Worm (Caenorhabditis elegans): ENCODE data around the gene ubxn-3.
A peak's percentile ranks its signal among the peaks of the same experiment; 100 is the strongest.

The ubxn-3 gene

ce11 chrII:216598-216997, 3.9 kb downstream of the ubxn-3 start, which contains the start of gene F48A11.4 (continued):
- peak; percentile 84 for TF ChIP-seq ctbp-1 (GFP tag; IDR thresholded peaks at IDR 0.05)
- peak; percentile 72 for TF ChIP-seq tra-1 (GFP tag; IDR thresholded peaks at IDR 0.05)
- no peak for TF ChIP-seq attf-4 (tag; optimal IDR thresholded peaks at IDR 0.05)
- TF ChIP-seq zfp-2 (tag; optimal IDR thresholded peaks at IDR 0.05) = peak; percentile 79
- peak; percentile 78 for TF ChIP-seq snpc-1.2 (GFP tag; IDR thresholded peaks at IDR 0.05)
- TF ChIP-seq ceh-62 (tag; optimal IDR thresholded peaks at IDR 0.05) = no peak
- no peak for TF ChIP-seq nhr-237 (tag; optimal IDR thresholded peaks at IDR 0.05)
- TF ChIP-seq mep-1 (tag; optimal IDR thresholded peaks at IDR 0.05) = peak; percentile 93
- TF ChIP-seq lin-29 (GFP tag; IDR thresholded peaks at IDR 0.05) = peak; percentile 92
- no peak for TF ChIP-seq R02D3.7 (tag; optimal IDR thresholded peaks at IDR 0.05)
- peak; percentile 94 for TF ChIP-seq zfp-3 (GFP tag; conservative IDR thresholded peaks at IDR 0.05)
- peak; percentile 72 for TF ChIP-seq vab-7 (GFP tag; IDR thresholded peaks at IDR 0.05)
- TF ChIP-seq lin-1 (GFP tag; IDR thresholded peaks at IDR 0.05) = peak; percentile 70
- TF ChIP-seq mxl-2 (GFP tag; conservative IDR thresholded peaks at IDR 0.05) = peak; percentile 33; the same call in 1 of the 2 replicates
- no peak for TF ChIP-seq set-16 (GFP tag; IDR thresholded peaks at IDR 0.05)
- no peak for TF ChIP-seq cey-2 (tag; optimal IDR thresholded peaks at IDR 0.05; ENCODE audit: borderline replicate concordance, insufficient read depth)
- TF ChIP-seq zip-11 (GFP tag; IDR thresholded peaks at IDR 0.05) = 0 out of 2 replicates have a peak, but pooled peaks have one; percentile 40
- no peak for TF ChIP-seq lin-39 (tag; optimal IDR thresholded peaks at IDR 0.05)
- TF ChIP-seq lim-7 (GFP tag; IDR thresholded peaks at IDR 0.05) = no peak
- TF ChIP-seq snpc-4 (tag; optimal IDR thresholded peaks at IDR 0.05) = no peak
- peak; percentile 92 for TF ChIP-seq hlh-30 (tag; optimal IDR thresholded peaks at IDR 0.05; ENCODE audit: insufficient read depth)

ce11 chrII:208097-208496, 12.4 kb downstream of the ubxn-3 start:
- no peak for TF ChIP-seq unc-130 (GFP tag; optimal IDR thresholded peaks at IDR 0.05)
- peak; percentile 92 for TF ChIP-seq aha-1 (tag)
- no peak for TF ChIP-seq zip-11 (GFP tag; IDR thresholded peaks at IDR 0.05)
- TF ChIP-seq D1046.2 (GFP tag; IDR thresholded peaks at IDR 0.05) = no peak

ce11 chrII:196685-197084, 23.8 kb downstream of the ubxn-3 start, which contains the start of gene chs-2:
Gene chs-2 (plus strand): TSS chrII:196985.
- TF ChIP-seq zip-2 (tag; optimal IDR thresholded peaks at IDR 0.05) (no peak), nhr-237 (tag; optimal IDR thresholded peaks at IDR 0.05) (no peak), Y48G9A.11 (GFP tag; IDR thresholded peaks at IDR 0.05) (no peak), nhr-77 (tag; optimal IDR thresholded peaks at IDR 0.05) (no peak), dmd-9 (GFP tag; IDR thresholded peaks at IDR 0.05) (no peak), D1046.2 (GFP tag; IDR thresholded peaks at IDR 0.05) (no peak), aly-2 (tag; optimal IDR thresholded peaks at IDR 0.05) (no peak), duxl-1 (tag; optimal IDR thresholded peaks at IDR 0.05; ENCODE audit: poor library complexity) (no peak), dmd-6 (GFP tag; IDR thresholded peaks at IDR 0.05) (no peak), unc-39 (tag; optimal IDR thresholded peaks at IDR 0.05) (no peak), fos-1 (tag; optimal IDR thresholded peaks at IDR 0.05) (no peak), F10B5.3 (tag; optimal IDR thresholded peaks at IDR 0.05) (no peak), lin-15B (tag; optimal IDR thresholded peaks at IDR 0.05) (no peak), madf-5 (GFP tag; IDR thresholded peaks at IDR 0.05) (no peak), arid-1 (GFP tag; conservative IDR thresholded peaks at IDR 0.05) (no peak), ceh-62 (tag; optimal IDR thresholded peaks at IDR 0.05) (no peak), set-16 (GFP tag; IDR thresholded peaks at IDR 0.05) (no peak), rbr-2 (tag; optimal IDR thresholded peaks at IDR 0.05) (no peak)

- TF ChIP-seq pqm-1 (tag; optimal IDR thresholded peaks at IDR 0.05) (no peak), hif-1 (tag; optimal IDR thresholded peaks at IDR 0.05) (no peak), jun-1 (tag; optimal IDR thresholded peaks at IDR 0.05) (no peak), mes-2 (tag; optimal IDR thresholded peaks at IDR 0.05; ENCODE audit: poor library complexity, severe bottlenecking) (no peak), ztf-7 (tag; optimal IDR thresholded peaks at IDR 0.05) (no peak), lsy-2 (tag; optimal IDR thresholded peaks at IDR 0.05) (no peak), dve-1 (tag; optimal IDR thresholded peaks at IDR 0.05; ENCODE audit: insufficient read depth) (no peak), mxl-2 (GFP tag; conservative IDR thresholded peaks at IDR 0.05) (no peak), vab-7 (GFP tag; IDR thresholded peaks at IDR 0.05) (no peak), madf-5 (GFP tag; IDR thresholded peaks at IDR 0.05) (no peak), nhr-10 (tag; optimal IDR thresholded peaks at IDR 0.05) (no peak), dpl-1 (GFP tag; optimal IDR thresholded peaks at IDR 0.05) (no peak), unc-130 (GFP tag; optimal IDR thresholded peaks at IDR 0.05) (no peak), ceh-62 (tag; optimal IDR thresholded peaks at IDR 0.05) (no peak), zip-2 (tag; optimal IDR thresholded peaks at IDR 0.05) (no peak), Y5F2A.4 (GFP tag; optimal IDR thresholded peaks at IDR 0.05) (no peak)
Measured at ce11 chrII:194458-194857, 26.0 kb downstream of the ubxn-3 start, which contains the start of gene abu-11. Gene abu-11 (minus strand): TSS chrII:194558.
